Worm (Caenorhabditis elegans) whole organism, L4/young adult: Measurements from ENCODE around the gene T01D1.3.

Experiments
- W03F9.2 ChIP-seq: fragments of 150-350 bp; optimal IDR thresholded peaks from 2 replicates; lab custom pipeline; 2014; ENCODE audit warnings: missing biosample characterization, missing genetic modification characterization
- him-1 ChIP-seq: sonication (generic microtip); optimal IDR thresholded peaks from 2 replicates; lab custom pipeline; 2016; ENCODE audit warnings: missing genotype, missing genetic modification reagents, missing genetic modification characterization, missing compliant biosample characterization

- TF ChIP-seq W03F9.2 (no peak), him-1 (no peak)
Measured at ce11 chrII:178993-179392, 3.2 kb upstream of the T01D1.3 start, which contains the start of gene T01D1.4.
